Worm (Caenorhabditis elegans) whole organism, L4 larva: ENCODE measurements around the gene Y51H4A.8.

Source experiments
- F49E8.2 ChIP-seq: sonication (generic microtip); optimal IDR thresholded peaks from 2 replicates; lab custom pipeline; 2016; ENCODE audit warnings: missing compliant biosample characterization, mild to moderate bottlenecking, missing genetic modification characterization, borderline replicate concordance
- T20F7.1 ChIP-seq: fragments of 200-800 bp; sonication (Bioruptor generic); optimal IDR thresholded peaks from 2 replicates; lab custom pipeline; 2018; ENCODE audit warnings: mild to moderate bottlenecking, missing genetic modification characterization, missing compliant biosample characterization
- aha-1 ChIP-seq: fragments of 150-350 bp; peaks from one replicate; lab custom pipeline; 2014; ENCODE audit warnings: missing biosample characterization, missing genetic modification characterization
- cey-2 ChIP-seq: sonication (generic microtip); optimal IDR thresholded peaks from 3 replicates; lab custom pipeline; 2017; ENCODE audit warnings: missing genetic modification characterization, mild to moderate bottlenecking, missing compliant biosample characterization, antibody characterized with exemption, borderline replicate concordance; ENCODE audit not compliant: insufficient read depth
- ctbp-1 ChIP-seq: fragments of 200-800 bp; sonication (Bioruptor generic); IDR thresholded peaks from 2 replicates; pipeline ENCODE4 v1.3.6; 2022; ENCODE audit warnings: missing genetic modification reagents, missing genetic modification characterization, missing compliant biosample characterization
- dmd-6 ChIP-seq: fragments of 200-800 bp; sonication (Bioruptor generic); IDR thresholded peaks from 2 replicates; pipeline ENCODE4 v1.3.6; 2022; ENCODE audit warnings: missing genetic modification reagents, missing genetic modification characterization, missing compliant biosample characterization
- hif-1 ChIP-seq, 2 experiments: sonication (generic microtip); optimal IDR thresholded peaks; 2 replicates each; lab custom pipeline; 2016 to 2017; ENCODE audit warnings: missing compliant biosample characterization in 2 of 2, missing genetic modification characterization in 2 of 2, missing genetic modification reagents in 2 of 2, missing genotype in 2 of 2, mild to moderate bottlenecking in 1 of 2
- lin-38 ChIP-seq: fragments of 200-800 bp; sonication (Bioruptor generic); IDR thresholded peaks from 2 replicates; pipeline ENCODE4 v1.3.6; 2022; ENCODE audit warnings: missing genetic modification reagents, missing genetic modification characterization, missing compliant biosample characterization
- mdt-29 ChIP-seq: fragments of 200-800 bp; sonication (Bioruptor generic); IDR thresholded peaks from 2 replicates; pipeline ENCODE4 v1.3.6; 2022; ENCODE audit warnings: missing genetic modification reagents, missing genetic modification characterization, missing compliant biosample characterization
- nhr-237 ChIP-seq: sonication (generic microtip); optimal IDR thresholded peaks from 2 replicates; lab custom pipeline; 2017; ENCODE audit warnings: missing biosample characterization, missing genetic modification characterization
- nhr-42 ChIP-seq: fragments of 200-800 bp; sonication (Bioruptor generic); IDR thresholded peaks from 2 replicates; pipeline ENCODE4 v1.3.6; 2022; ENCODE audit warnings: missing genetic modification characterization, missing compliant biosample characterization
- set-16 ChIP-seq: fragments of 200-800 bp; sonication (Bioruptor generic); IDR thresholded peaks from 2 replicates; pipeline ENCODE4 v1.3.6; 2022; ENCODE audit warnings: missing genetic modification reagents, missing genetic modification characterization, missing compliant biosample characterization
- snpc-1.2 ChIP-seq: fragments of 200-800 bp; sonication (Bioruptor generic); IDR thresholded peaks from 2 replicates; pipeline ENCODE4 v1.3.6; 2022; ENCODE audit warnings: missing genetic modification reagents, missing genetic modification characterization, missing compliant biosample characterization
- spr-3 ChIP-seq: fragments of 200-800 bp; sonication (Bioruptor generic); optimal IDR thresholded peaks from 2 replicates; lab custom pipeline; 2018; ENCODE audit warnings: mild to moderate bottlenecking, missing genetic modification characterization, missing compliant biosample characterization
- unc-62 ChIP-seq, 3 experiments: fragments of 150-350 bp in 1 of 3; sonication (generic microtip); optimal IDR thresholded peaks in 2 of 3; peaks in 1 of 3; 1 replicate in 1 of 3; 2 replicates in 2 of 3; lab custom pipeline; 2014 to 2017; ENCODE audit warnings: missing biosample characterization in 3 of 3, missing genetic modification characterization in 3 of 3, missing genetic modification reagents in 3 of 3, missing genotype in 1 of 3
- vab-7 ChIP-seq: fragments of 200-800 bp; sonication (Bioruptor generic); IDR thresholded peaks from 2 replicates; pipeline ENCODE4 v1.3.6; 2022; ENCODE audit warnings: missing genetic modification reagents, missing genetic modification characterization, missing compliant biosample characterization
- zfp-3 ChIP-seq: fragments of 200-800 bp; sonication (Bioruptor generic); conservative IDR thresholded peaks from 2 replicates; pipeline ENCODE4 v1.3.6; 2022; ENCODE audit warnings: missing genetic modification reagents, missing genetic modification characterization, missing compliant biosample characterization

The Y51H4A.8 gene

DNA sequence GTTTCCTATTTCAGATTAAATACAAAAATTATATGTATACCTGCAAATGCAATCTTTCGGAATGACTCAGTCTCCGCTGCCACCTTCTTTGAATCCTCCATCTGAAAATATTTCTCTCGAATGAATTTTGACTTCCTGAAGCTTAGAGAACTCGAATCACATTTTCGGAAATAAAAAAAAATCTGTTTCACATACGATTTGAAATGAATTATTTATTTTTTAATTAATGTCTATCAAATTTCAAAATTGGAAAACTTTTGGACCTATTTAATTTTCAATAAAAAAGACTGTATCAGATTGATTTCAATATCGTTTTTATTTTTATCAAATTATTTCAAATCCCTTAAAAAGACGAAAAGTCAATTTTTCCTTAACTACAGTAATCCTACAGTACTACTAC, 24.3 kb upstream of the Y51H4A.8 start, which contains the start of gene col-137:
Gene col-137 (minus strand): TSS at position 101 of the 400 bp plus-strand sequence.
- TF ChIP-seq cey-2 (tag; lab: Kevin White, UChicago) = no peak
- TF ChIP-seq zfp-3 = no peak
- TF ChIP-seq snpc-1.2 (GFP tag; lab: Robert Waterston, UW) = no peak
- TF ChIP-seq nhr-42 (GFP tag; lab: Robert Waterston, UW) = no peak
- no peak for TF ChIP-seq ctbp-1 (GFP tag; lab: Robert Waterston, UW)

DNA sequence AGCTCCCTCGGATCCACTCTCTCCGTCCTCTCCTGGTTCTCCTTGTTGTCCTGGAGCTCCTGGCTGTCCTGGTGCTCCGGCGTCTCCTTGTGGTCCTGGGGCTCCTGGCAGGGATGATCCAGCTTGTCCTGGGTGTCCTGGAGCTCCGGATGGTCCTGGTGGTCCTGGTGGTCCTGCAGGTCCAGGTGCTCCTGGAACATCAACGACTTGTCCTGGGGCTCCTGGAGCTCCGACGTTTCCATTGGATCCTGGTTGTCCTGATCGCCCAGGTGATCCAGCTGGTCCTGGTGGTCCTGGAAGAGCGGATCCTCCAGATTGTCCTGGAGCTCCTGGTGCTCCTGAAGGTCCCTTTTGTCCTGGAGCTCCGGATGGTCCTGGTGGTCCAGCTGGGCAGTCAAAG, 23.2 kb upstream of the Y51H4A.8 start:
- TF ChIP-seq hif-1 (tag; optimal IDR thresholded peaks at IDR 0.05; lab: Kevin White, UChicago) (no peak), set-16 (GFP tag; lab: Robert Waterston, UW) (peak; percentile 96)

DNA sequence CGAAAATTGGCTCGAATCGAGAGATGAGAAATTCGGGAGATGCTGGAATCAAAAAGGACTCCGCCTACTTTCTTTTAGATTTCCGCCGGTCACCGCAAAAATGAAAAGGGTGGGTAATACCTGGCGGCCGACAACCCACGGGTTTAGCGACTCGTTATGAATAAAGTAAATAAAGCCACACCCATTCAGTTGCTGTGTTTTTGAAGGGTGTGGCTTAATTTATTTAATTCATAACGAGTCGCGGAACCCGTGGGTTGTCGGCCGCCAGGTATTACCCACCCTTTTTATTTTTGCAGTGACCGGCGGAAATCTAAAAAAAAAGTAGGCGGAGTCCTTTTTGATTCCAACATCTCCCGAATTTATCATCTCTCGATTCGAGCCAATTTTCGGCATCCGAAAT, 14.5 kb upstream of the Y51H4A.8 start:
- TF ChIP-seq lin-38 (GFP tag; lab: Robert Waterston, UW) = peak; percentile 51
- peak; percentile 99 for TF ChIP-seq snpc-1.2 (GFP tag; lab: Robert Waterston, UW)
- peak; percentile 19 for TF ChIP-seq F49E8.2
- TF ChIP-seq mdt-29 (GFP tag; lab: Robert Waterston, UW) = peak; percentile 67; the same call in 1 of the 2 replicates

DNA sequence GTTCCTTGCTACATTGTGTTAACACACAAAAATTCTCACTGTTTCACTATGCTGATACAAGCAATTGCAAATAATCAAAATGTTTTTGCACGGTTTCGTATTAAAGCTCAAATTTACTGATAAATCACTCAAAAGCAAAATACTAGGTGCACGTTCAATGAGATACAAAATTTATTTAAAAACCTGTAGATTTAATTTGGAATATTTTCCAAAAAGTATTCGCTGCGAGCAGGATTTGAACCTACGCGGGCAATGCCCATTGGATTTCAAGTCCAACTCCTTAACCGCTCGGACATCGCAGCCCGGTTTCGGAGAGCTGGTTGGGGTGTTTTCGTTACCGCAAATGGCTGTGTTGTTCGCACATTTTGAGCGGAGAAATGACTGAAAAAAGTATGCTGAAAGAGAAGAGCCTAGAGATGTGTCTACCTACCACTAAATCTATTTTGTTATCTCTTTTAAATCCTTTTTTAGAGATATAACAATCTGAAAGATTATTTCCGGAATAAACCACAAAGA, 5.2 kb upstream of the Y51H4A.8 start:
- peak; percentile 94 for TF ChIP-seq snpc-1.2 (GFP tag; lab: Robert Waterston, UW)
- TF ChIP-seq, all 104 proteins: peak for 1; not testable (repeated sequence) for 103

DNA sequence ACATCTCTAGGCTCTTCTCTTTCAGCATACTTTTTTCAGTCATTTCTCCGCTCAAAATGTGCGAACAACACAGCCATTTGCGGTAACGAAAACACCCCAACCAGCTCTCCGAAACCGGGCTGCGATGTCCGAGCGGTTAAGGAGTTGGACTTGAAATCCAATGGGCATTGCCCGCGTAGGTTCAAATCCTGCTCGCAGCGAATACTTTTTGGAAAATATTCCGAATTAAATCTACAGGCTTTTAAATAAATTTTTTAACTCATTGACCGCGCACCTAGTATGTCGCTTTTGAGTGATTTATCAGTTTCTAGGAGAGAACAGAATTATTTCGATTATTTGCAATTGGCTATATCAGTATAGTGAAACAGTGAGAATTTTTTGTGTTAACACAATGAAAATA, 1.2 kb downstream of the Y51H4A.8 start:
- peak; percentile 91 for TF ChIP-seq snpc-1.2 (GFP tag; lab: Robert Waterston, UW)

DNA sequence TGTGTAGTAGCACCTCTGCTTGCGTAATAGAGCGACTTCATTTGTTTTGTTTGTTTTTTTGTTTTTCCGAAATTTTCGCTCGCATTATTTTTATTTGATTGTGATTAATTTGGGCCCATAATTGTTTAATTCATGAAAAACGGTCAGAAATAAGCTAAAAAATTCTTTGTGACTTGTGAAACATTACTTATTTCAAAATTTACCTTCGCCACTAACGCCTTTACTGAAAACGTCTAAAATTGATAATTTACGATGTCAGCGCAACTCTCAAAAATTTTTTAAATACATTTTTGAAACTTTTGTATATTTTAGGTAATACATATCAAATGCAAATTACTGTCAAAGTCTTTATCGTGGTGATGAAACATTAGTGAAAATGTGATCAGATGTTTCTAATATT, 17.4 kb downstream of the Y51H4A.8 start:
- TF ChIP-seq unc-62 (GFP tag; optimal IDR thresholded peaks at IDR 0.05 in 1 of 2; lab: Kevin White, UChicago) (peak in 1 of 2 experiments; percentile 91), unc-62 (tag; optimal IDR thresholded peaks at IDR 0.05; lab: Kevin White, UChicago) (no peak), T20F7.1 (no peak), spr-3 (GFP tag; lab: Kevin White, UChicago) (no peak), dmd-6 (GFP tag; lab: Robert Waterston, UW) (no peak)
- TF ChIP-seq, all 104 proteins: peak for 1

DNA sequence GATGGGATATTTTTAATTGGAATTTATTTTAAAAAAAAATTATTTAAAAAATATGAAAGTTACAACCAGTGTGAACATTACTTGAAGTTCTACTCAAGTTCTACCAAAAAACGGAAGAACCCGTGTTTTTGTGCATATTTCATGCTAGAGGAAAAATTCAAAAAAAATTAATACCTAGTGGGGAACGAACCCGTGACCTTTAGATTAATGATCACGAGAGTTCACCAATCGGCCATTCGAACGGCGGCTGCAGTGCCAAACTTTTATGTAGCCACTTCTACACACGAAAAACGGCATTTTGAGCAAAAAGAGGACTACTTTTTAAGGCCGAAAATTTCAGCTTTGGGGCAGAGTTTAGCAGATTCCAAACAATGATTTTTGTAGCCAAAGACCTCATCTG, 22.8 kb downstream of the Y51H4A.8 start:
- TF ChIP-seq lin-38 (GFP tag; lab: Robert Waterston, UW) (0 out of 2 replicates have a peak, but pooled peaks have one; percentile 24), aha-1 (tag; lab: Kevin White, UChicago) (peak; percentile 45), snpc-1.2 (GFP tag; lab: Robert Waterston, UW) (peak; percentile 95)

DNA sequence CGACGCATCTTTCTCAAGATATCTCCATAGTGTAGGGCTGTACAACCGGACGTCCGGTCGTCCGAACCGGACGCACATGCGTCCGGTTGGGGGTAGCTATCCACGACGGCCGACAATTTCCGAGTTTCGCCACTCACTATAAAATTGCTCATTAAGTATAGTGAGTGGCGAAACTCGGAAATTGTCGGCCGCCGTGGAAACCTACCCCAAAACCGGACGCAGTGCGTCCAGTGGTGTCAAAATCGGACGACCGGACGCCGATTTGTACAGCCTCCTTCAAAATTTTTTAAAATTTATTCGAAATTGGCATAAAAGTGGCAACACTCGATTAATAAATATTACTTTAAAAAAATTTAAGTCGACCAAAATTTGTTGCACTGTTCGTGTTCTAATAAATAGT, 25.1 kb downstream of the Y51H4A.8 start:
- peak; percentile 73; the same call in 1 of the 2 replicates for TF ChIP-seq snpc-1.2 (GFP tag; lab: Robert Waterston, UW)

DNA sequence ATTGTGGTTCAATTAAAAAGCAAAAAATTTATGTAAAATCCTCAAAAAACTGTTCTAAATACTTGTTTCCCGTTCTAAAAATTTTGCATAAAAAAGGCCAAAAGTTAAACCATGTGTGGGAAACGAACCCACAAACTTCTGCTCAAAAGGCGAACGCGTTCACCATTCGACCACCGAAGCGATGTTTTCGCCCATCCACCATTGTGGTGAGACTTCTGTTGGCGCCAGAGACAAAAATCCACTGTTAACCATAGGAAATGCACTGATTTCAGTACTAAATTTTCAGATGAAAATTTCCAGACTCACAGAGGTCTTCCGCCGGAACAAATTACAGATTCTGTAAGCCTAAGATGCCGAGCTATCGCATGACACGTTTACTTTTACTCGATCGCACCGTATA, 25.6 kb downstream of the Y51H4A.8 start:
- TF ChIP-seq snpc-1.2 (GFP tag; lab: Robert Waterston, UW) = peak; percentile 67

DNA sequence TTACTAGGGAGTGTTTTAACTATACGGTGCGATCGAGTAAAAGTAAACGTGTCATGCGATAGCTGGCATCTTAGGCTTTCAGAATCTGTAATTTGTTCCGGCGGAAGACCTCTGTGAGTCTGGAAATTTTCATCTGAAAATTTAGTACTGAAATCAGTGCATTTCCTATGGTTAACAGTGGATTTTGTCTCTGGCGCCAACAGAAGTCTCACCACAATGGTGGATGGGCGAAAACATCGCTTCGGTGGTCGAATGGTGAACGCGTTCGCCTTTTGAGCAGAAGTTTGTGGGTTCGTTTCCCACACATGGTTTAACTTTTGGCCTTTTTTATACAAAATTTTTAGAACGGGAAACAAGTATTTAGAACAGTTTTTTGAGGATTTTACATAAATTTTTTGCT, 26.4 kb downstream of the Y51H4A.8 start:
- TF ChIP-seq snpc-1.2 (GFP tag; lab: Robert Waterston, UW) = peak; percentile 90

DNA sequence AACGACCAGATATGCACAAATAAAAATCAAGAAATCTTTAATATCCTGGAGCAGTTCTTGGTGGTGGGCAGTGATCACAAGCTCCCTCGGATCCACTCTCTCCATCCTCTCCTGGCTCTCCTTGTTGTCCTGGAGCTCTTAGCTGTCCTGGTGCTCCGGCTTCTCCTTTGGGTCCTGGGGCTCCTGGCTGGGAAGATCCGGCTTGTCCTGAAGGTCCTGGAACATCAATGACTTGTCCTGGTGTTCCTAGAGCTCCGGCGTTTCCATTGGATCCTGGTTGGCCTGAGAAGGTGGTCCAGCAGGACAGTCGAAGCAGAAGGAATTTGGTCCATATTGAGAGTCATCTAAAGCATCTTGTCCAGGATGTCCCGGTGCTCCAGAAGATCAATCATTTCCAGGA, 26.9 kb downstream of the Y51H4A.8 start:
- TF ChIP-seq set-16 (GFP tag; lab: Robert Waterston, UW) (peak; percentile 87), nhr-237 (no peak), vab-7 (GFP tag; lab: Robert Waterston, UW) (no peak)
